Fruit fly (Drosophila melanogaster) whole organism, prepupa: ENCODE results near the gene CG42541.
A peak's percentile ranks its signal among the peaks of the same experiment; 100 is the strongest.

Experiments used
- CG11294 ChIP-seq: fragments of 200-800 bp; sonication (Bioruptor generic); IDR thresholded peaks from 2 replicates; pipeline ENCODE4 v1.3.6; 2022; ENCODE audit warnings: missing biosample characterization, missing genetic modification characterization
- CG11902 ChIP-seq: fragments of 200-800 bp; sonication (Bioruptor generic); optimal IDR thresholded peaks from 3 replicates; lab custom pipeline; 2016; ENCODE audit warnings: missing biosample characterization, missing genetic modification characterization
- CG15336 ChIP-seq: fragments of 200-800 bp; sonication (Bioruptor generic); IDR thresholded peaks from 2 replicates; pipeline ENCODE4 v1.3.6; 2022; ENCODE audit warnings: missing biosample characterization, missing genetic modification characterization
- CG32006 ChIP-seq: fragments of 200-800 bp; sonication (Bioruptor generic); optimal IDR thresholded peaks from 3 replicates; lab custom pipeline; 2017; ENCODE audit warnings: missing biosample characterization, mild to moderate bottlenecking, missing genetic modification characterization
- CG3919 ChIP-seq: fragments of 200-800 bp; sonication (Bioruptor generic); optimal IDR thresholded peaks from 3 replicates; lab custom pipeline; 2016; ENCODE audit warnings: missing biosample characterization, missing genetic modification characterization
- CG6163 ChIP-seq: fragments of 200-800 bp; sonication (Bioruptor generic); IDR thresholded peaks from 3 replicates; pipeline ENCODE4 v1.3.6; 2022; ENCODE audit warnings: missing biosample characterization, missing genetic modification characterization
- CG6276 ChIP-seq: fragments of 200-800 bp; sonication (Bioruptor generic); optimal IDR thresholded peaks from 2 replicates; lab custom pipeline; 2017; ENCODE audit warnings: missing biosample characterization, mild to moderate bottlenecking, missing genetic modification characterization
- CG6792 ChIP-seq: fragments of 200-800 bp; sonication (Bioruptor generic); optimal IDR thresholded peaks from 3 replicates; lab custom pipeline; 2016; ENCODE audit warnings: missing biosample characterization, missing genetic modification characterization
- CG6808 ChIP-seq: fragments of 200-800 bp; sonication (Bioruptor generic); optimal IDR thresholded peaks from 3 replicates; lab custom pipeline; 2017; ENCODE audit warnings: missing biosample characterization, missing genetic modification characterization, mild to moderate bottlenecking, moderate library complexity, missing genetic modification reagents
- CG6854 ChIP-seq: fragments of 200-800 bp; sonication (Bioruptor generic); optimal IDR thresholded peaks from 2 replicates; lab custom pipeline; 2017; ENCODE audit warnings: missing biosample characterization, mild to moderate bottlenecking, missing genetic modification characterization
- CG8119 ChIP-seq: fragments of 200-800 bp; sonication (Bioruptor generic); IDR thresholded peaks from 3 replicates; pipeline ENCODE4 v1.3.6; 2022; ENCODE audit warnings: missing biosample characterization, missing genetic modification characterization
- CG8319 ChIP-seq: fragments of 200-800 bp; sonication (Bioruptor generic); optimal IDR thresholded peaks from 3 replicates; lab custom pipeline; 2016; ENCODE audit warnings: missing biosample characterization, missing genetic modification characterization
- CG9139 ChIP-seq: fragments of 200-800 bp; sonication (Bioruptor generic); optimal IDR thresholded peaks from 3 replicates; lab custom pipeline; 2017; ENCODE audit warnings: missing biosample characterization, mild to moderate bottlenecking, missing genetic modification characterization
- Eip75B ChIP-seq: fragments of 200-800 bp; sonication (Bioruptor generic); optimal IDR thresholded peaks from 3 replicates; lab custom pipeline; 2016; ENCODE audit warnings: missing biosample characterization, missing genetic modification characterization
- Eip78C ChIP-seq: fragments of 200-800 bp; sonication (Bioruptor generic); peaks from one replicate; lab custom pipeline; 2016; ENCODE audit warnings: missing biosample characterization, missing genetic modification characterization
- Eip93F ChIP-seq: fragments of 200-800 bp; sonication (Bioruptor generic); optimal IDR thresholded peaks from 2 replicates; lab custom pipeline; 2016; ENCODE audit warnings: missing biosample characterization, mild to moderate bottlenecking, missing genetic modification characterization
- Ets96B ChIP-seq: fragments of 200-800 bp; optimal IDR thresholded peaks from 2 replicates; lab custom pipeline; 2019; ENCODE audit warnings: missing biosample characterization, mild to moderate bottlenecking, missing genetic modification characterization, moderate library complexity
- Gug ChIP-seq: fragments of 200-800 bp; sonication (Bioruptor generic); IDR thresholded peaks from 2 replicates; pipeline ENCODE4 v1.3.6; 2022; ENCODE audit warnings: missing biosample characterization, missing genetic modification characterization
- Hr38 ChIP-seq: sonication (Bioruptor generic); optimal IDR thresholded peaks from 2 replicates; lab custom pipeline; 2016; ENCODE audit warnings: missing biosample characterization, missing genetic modification characterization
- Lpt ChIP-seq: fragments of 200-800 bp; sonication (Bioruptor generic); optimal IDR thresholded peaks from 3 replicates; lab custom pipeline; 2016; ENCODE audit warnings: missing biosample characterization, missing genetic modification characterization
- Sox102F ChIP-seq: fragments of 200-800 bp; sonication (Bioruptor generic); optimal IDR thresholded peaks from 2 replicates; lab custom pipeline; 2016; ENCODE audit warnings: missing biosample characterization, mild to moderate bottlenecking, missing genetic modification characterization
- achi ChIP-seq: fragments of 200-800 bp; sonication (Bioruptor generic); optimal IDR thresholded peaks from 3 replicates; lab custom pipeline; 2016; ENCODE audit warnings: missing biosample characterization, missing genetic modification characterization
- acj6 ChIP-seq: fragments of 200-800 bp; sonication (Bioruptor generic); optimal IDR thresholded peaks from 3 replicates; lab custom pipeline; 2016; ENCODE audit warnings: missing biosample characterization, missing genetic modification characterization
- cyc ChIP-seq: fragments of 200-800 bp; sonication (Bioruptor generic); optimal IDR thresholded peaks from 3 replicates; lab custom pipeline; 2016; ENCODE audit warnings: missing biosample characterization, missing genetic modification characterization
- dac ChIP-seq: fragments of 200-800 bp; sonication (Bioruptor generic); optimal IDR thresholded peaks from 2 replicates; lab custom pipeline; 2017; ENCODE audit warnings: missing biosample characterization, mild to moderate bottlenecking, missing genetic modification characterization
- dsx ChIP-seq: fragments of 200-800 bp; optimal IDR thresholded peaks from 3 replicates; lab custom pipeline; 2019; ENCODE audit warnings: missing biosample characterization, mild to moderate bottlenecking, missing genetic modification characterization, moderate library complexity; ENCODE audit not compliant: poor library complexity, severe bottlenecking
- eg ChIP-seq: fragments of 200-800 bp; sonication (Bioruptor generic); IDR thresholded peaks from 3 replicates; pipeline ENCODE4 v1.3.6; 2022; ENCODE audit warnings: missing biosample characterization, missing genetic modification characterization
- fd59A ChIP-seq: fragments of 200-800 bp; sonication (Bioruptor generic); optimal IDR thresholded peaks from 2 replicates; lab custom pipeline; 2017; ENCODE audit warnings: missing biosample characterization, mild to moderate bottlenecking, missing genetic modification characterization, missing genetic modification reagents
- fd85E ChIP-seq: fragments of 200-800 bp; sonication (Bioruptor generic); optimal IDR thresholded peaks from 3 replicates; lab custom pipeline; 2016; ENCODE audit warnings: missing biosample characterization, missing genetic modification characterization
- fkh ChIP-seq: fragments of 200-800 bp; sonication (Bioruptor generic); optimal IDR thresholded peaks from 3 replicates; lab custom pipeline; 2017; ENCODE audit warnings: missing biosample characterization, mild to moderate bottlenecking, missing genetic modification characterization, moderate library complexity
- lz ChIP-seq: fragments of 200-800 bp; sonication (Bioruptor generic); optimal IDR thresholded peaks from 3 replicates; lab custom pipeline; 2016; ENCODE audit warnings: missing biosample characterization, missing genetic modification characterization
- net ChIP-seq: fragments of 200-800 bp; sonication (Bioruptor generic); optimal IDR thresholded peaks from 3 replicates; lab custom pipeline; 2016; ENCODE audit warnings: missing biosample characterization, missing genetic modification characterization
- pdm3 ChIP-seq: fragments of 200-800 bp; sonication (Bioruptor generic); optimal IDR thresholded peaks from 3 replicates; lab custom pipeline; 2016; ENCODE audit warnings: missing biosample characterization, missing genetic modification characterization
- salr ChIP-seq, 2 experiments: fragments of 200-800 bp; sonication (Bioruptor generic); optimal IDR thresholded peaks; 3 replicates each; lab custom pipeline; 2016 to 2018; ENCODE audit warnings: missing biosample characterization in 2 of 2, missing genetic modification characterization in 2 of 2, mild to moderate bottlenecking in 1 of 2
- ss ChIP-seq, 2 experiments: fragments of 200-800 bp; sonication (Bioruptor generic); optimal IDR thresholded peaks; 2 replicates in 1 of 2; 3 replicates in 1 of 2; lab custom pipeline; 2017 to 2018; ENCODE audit warnings: mild to moderate bottlenecking in 2 of 2, missing biosample characterization in 2 of 2, missing genetic modification characterization in 2 of 2, moderate library complexity in 1 of 2
- topi ChIP-seq: fragments of 200-800 bp; sonication (Bioruptor generic); optimal IDR thresholded peaks from 3 replicates; lab custom pipeline; 2016; ENCODE audit warnings: missing biosample characterization, missing genetic modification characterization
- vri ChIP-seq: fragments of 200-800 bp; sonication (Bioruptor generic); optimal IDR thresholded peaks from 3 replicates; lab custom pipeline; 2016; ENCODE audit warnings: missing biosample characterization, mild to moderate bottlenecking, missing genetic modification characterization

Gene CG42541

dm6 chrX:3845340-3846161 is 84.8 kb downstream of the CG42541 start:
- no peak for TF ChIP-seq fd59A
- no peak for TF ChIP-seq Hr38 (GFP tag; lab: Kevin White, UChicago)
- TF ChIP-seq acj6 (GFP tag; lab: Kevin White, UChicago): no peak
- TF ChIP-seq pdm3 (GFP tag; lab: Kevin White, UChicago): no peak
- peak; percentile 21 for TF ChIP-seq Lpt (GFP tag; lab: Kevin White, UChicago)
- TF ChIP-seq fkh (GFP tag; lab: Kevin White, UChicago): peak; percentile 68
- TF ChIP-seq CG6163: 0 out of 3 replicates have a peak, but pooled peaks have one; percentile 25
- no peak for TF ChIP-seq lz (GFP tag; lab: Kevin White, UChicago)
- no peak for TF ChIP-seq Ets96B (tag; lab: Kevin White, UChicago)
- peak; percentile 23 for TF ChIP-seq vri (GFP tag; lab: Kevin White, UChicago)
- peak; percentile 53 for TF ChIP-seq CG3919 (GFP tag; lab: Kevin White, UChicago)
- peak; percentile 48 for TF ChIP-seq CG6854 (GFP tag; lab: Kevin White, UChicago)
- TF ChIP-seq CG8319 (GFP tag; lab: Kevin White, UChicago): no peak
- TF ChIP-seq CG8119: peak; percentile 50; the same call in 2 of the 3 replicates
- peak; percentile 49 for TF ChIP-seq CG6276
- TF ChIP-seq CG11902 (GFP tag; lab: Kevin White, UChicago): no peak
- peak; percentile 12 to 43 for TF ChIP-seq ss (GFP tag; optimal IDR thresholded peaks at IDR 0.05; lab: Kevin White, UChicago)
- TF ChIP-seq Eip78C (GFP tag; lab: Kevin White, UChicago): peak; percentile 66
- peak; percentile 35; the same call in 1 of the 2 replicates for TF ChIP-seq CG15336 (GFP tag; lab: Robert Waterston, UW)
- peak; percentile 8 for TF ChIP-seq CG9139 (GFP tag; lab: Kevin White, UChicago)
- TF ChIP-seq cyc (GFP tag; lab: Kevin White, UChicago): no peak
- TF ChIP-seq dsx (GFP tag; lab: Kevin White, UChicago): no peak
- TF ChIP-seq fd85E: peak; percentile 27
- TF ChIP-seq Sox102F (GFP tag; lab: Kevin White, UChicago): peak; percentile 49
- TF ChIP-seq CG11294 (GFP tag; lab: Robert Waterston, UW): no peak
- peak; percentile 22 for TF ChIP-seq achi (GFP tag; lab: Kevin White, UChicago)
- no peak for TF ChIP-seq salr (GFP tag; optimal IDR thresholded peaks at IDR 0.05; lab: Kevin White, UChicago)
- peak; percentile 38 for TF ChIP-seq net
- TF ChIP-seq eg (GFP tag; lab: Robert Waterston, UW): peak; percentile 35; the same call in 1 of the 3 replicates
- no peak for TF ChIP-seq topi (GFP tag; lab: Kevin White, UChicago)
- TF ChIP-seq CG6808 (GFP tag; lab: Kevin White, UChicago): peak; percentile 38
- TF ChIP-seq Gug (GFP tag; lab: Robert Waterston, UW): no peak
- peak; percentile 12 for TF ChIP-seq Eip75B (GFP tag; lab: Kevin White, UChicago)
- TF ChIP-seq CG6792 (GFP tag; lab: Kevin White, UChicago): no peak

dm6 chrX:3842898-3843297 is 87.5 kb downstream of the CG42541 start:
- TF ChIP-seq CG32006 (peak; percentile 2), Lpt (GFP tag; lab: Kevin White, UChicago) (peak; percentile 26), dac (GFP tag; lab: Kevin White, UChicago) (no peak), CG6808 (GFP tag; lab: Kevin White, UChicago) (peak; percentile 17), eg (GFP tag; lab: Robert Waterston, UW) (0 out of 3 replicates have a peak, but pooled peaks have one; percentile 32), Sox102F (GFP tag; lab: Kevin White, UChicago) (no peak), CG6163 (peak; percentile 38; the same call in 1 of the 3 replicates), Eip93F (no peak), CG8119 (peak; percentile 40; the same call in 1 of the 3 replicates), Ets96B (tag; lab: Kevin White, UChicago) (no peak), fkh (GFP tag; lab: Kevin White, UChicago) (peak; percentile 3), Eip78C (GFP tag; lab: Kevin White, UChicago) (peak; percentile 48), CG15336 (GFP tag; lab: Robert Waterston, UW) (peak; percentile 23; the same call in 1 of the 2 replicates)
